Worm (Caenorhabditis elegans) whole organism, L2 larva: ENCODE data around the gene C50C3.12.

Experiments used
- F13H6.1 ChIP-seq: sonication (generic microtip); optimal IDR thresholded peaks from 2 replicates; lab custom pipeline; 2016; ENCODE audit warnings: missing genetic modification characterization, missing compliant biosample characterization
- R02D3.7 ChIP-seq: fragments of 150-350 bp; optimal IDR thresholded peaks from 2 replicates; lab custom pipeline; 2014; ENCODE audit warnings: missing biosample characterization, missing genetic modification characterization
- Y55F3AM.14 ChIP-seq: fragments of 200-800 bp; sonication (Bioruptor generic); optimal IDR thresholded peaks from 2 replicates; lab custom pipeline; 2018; ENCODE audit warnings: mild to moderate bottlenecking, missing genetic modification characterization, missing compliant biosample characterization
- ZK546.5 ChIP-seq: sonication (generic microtip); optimal IDR thresholded peaks from 2 replicates; lab custom pipeline; 2017; ENCODE audit warnings: missing biosample characterization, missing genetic modification characterization
- alr-1 ChIP-seq: fragments of 150-350 bp; optimal IDR thresholded peaks from 2 replicates; lab custom pipeline; 2014; ENCODE audit warnings: missing biosample characterization, missing genetic modification characterization
- aly-2 ChIP-seq: fragments of 150-350 bp; optimal IDR thresholded peaks from 2 replicates; lab custom pipeline; 2014; ENCODE audit warnings: missing biosample characterization, missing genetic modification characterization
- ama-1 ChIP-seq: fragments of 150-350 bp; optimal IDR thresholded peaks from 2 replicates; lab custom pipeline; 2018; ENCODE audit warnings: inconsistent platforms
- blmp-1 ChIP-seq: sonication (generic microtip); optimal IDR thresholded peaks from 2 replicates; lab custom pipeline; 2017; ENCODE audit warnings: missing genetic modification characterization, mild to moderate bottlenecking, missing compliant biosample characterization, antibody characterized with exemption, moderate library complexity; ENCODE audit not compliant: insufficient read depth
- ceh-16 ChIP-seq: fragments of 150-350 bp; optimal IDR thresholded peaks from 2 replicates; lab custom pipeline; 2014; ENCODE audit warnings: missing biosample characterization, missing genetic modification characterization
- ceh-82 ChIP-seq: fragments of 150-350 bp; optimal IDR thresholded peaks from 2 replicates; lab custom pipeline; 2014; ENCODE audit warnings: missing biosample characterization, missing genetic modification characterization
- crh-2 ChIP-seq: sonication (generic microtip); optimal IDR thresholded peaks from 2 replicates; lab custom pipeline; 2017; ENCODE audit warnings: missing biosample characterization, missing genetic modification characterization
- dmd-4 ChIP-seq: sonication (generic microtip); optimal IDR thresholded peaks from 2 replicates; lab custom pipeline; 2017; ENCODE audit warnings: missing biosample characterization, missing genetic modification characterization
- egl-27 ChIP-seq: sonication (generic microtip); optimal IDR thresholded peaks from 3 replicates; lab custom pipeline; 2017; ENCODE audit warnings: missing biosample characterization, missing genetic modification reagents, missing genetic modification characterization
- elt-1 ChIP-seq: fragments of 150-350 bp; optimal IDR thresholded peaks from 2 replicates; lab custom pipeline; 2014; ENCODE audit warnings: missing biosample characterization, missing genetic modification characterization
- elt-3 ChIP-seq: sonication (generic microtip); optimal IDR thresholded peaks from 2 replicates; lab custom pipeline; 2017; ENCODE audit warnings: missing biosample characterization, missing genetic modification characterization
- fos-1 ChIP-seq: fragments of 150-350 bp; optimal IDR thresholded peaks from 2 replicates; lab custom pipeline; 2014; ENCODE audit warnings: missing biosample characterization, missing genetic modification characterization
- gmeb-1 ChIP-seq: fragments of 150-350 bp; optimal IDR thresholded peaks from 2 replicates; lab custom pipeline; 2014; ENCODE audit warnings: missing biosample characterization, missing genetic modification characterization
- lin-11 ChIP-seq: fragments of 150-350 bp; sonication (generic microtip); optimal IDR thresholded peaks from 2 replicates; lab custom pipeline; 2014; ENCODE audit warnings: missing biosample characterization, missing genetic modification characterization, inconsistent platforms, mixed read lengths
- lin-39 ChIP-seq: fragments of 150-350 bp; optimal IDR thresholded peaks from 2 replicates; lab custom pipeline; 2014; ENCODE audit warnings: missing biosample characterization, missing genetic modification reagents, missing genetic modification characterization
- lsy-2 ChIP-seq, 2 experiments: fragments of 150-350 bp in 1 of 2; sonication (generic microtip) in 1 of 2; optimal IDR thresholded peaks; 2 replicates each; lab custom pipeline; 2014 to 2017; ENCODE audit warnings: missing biosample characterization in 2 of 2, missing genetic modification characterization in 2 of 2
- mab-5 ChIP-seq: fragments of 150-350 bp; optimal IDR thresholded peaks from 2 replicates; lab custom pipeline; 2014; ENCODE audit warnings: missing biosample characterization, missing genetic modification characterization
- mdl-1 ChIP-seq, 2 experiments: fragments of 150-350 bp in 1 of 2; sonication (generic microtip) in 1 of 2; optimal IDR thresholded peaks; 2 replicates each; lab custom pipeline; 2017; ENCODE audit warnings: missing biosample characterization in 2 of 2, missing genetic modification characterization in 2 of 2
- nhr-10 ChIP-seq: sonication (generic microtip); optimal IDR thresholded peaks from 2 replicates; lab custom pipeline; 2017; ENCODE audit warnings: missing biosample characterization, missing genetic modification characterization
- nhr-11 ChIP-seq: fragments of 150-350 bp; optimal IDR thresholded peaks from 2 replicates; lab custom pipeline; 2014; ENCODE audit warnings: missing biosample characterization, missing genetic modification characterization
- nhr-12 ChIP-seq: fragments of 150-350 bp; optimal IDR thresholded peaks from 2 replicates; lab custom pipeline; 2014; ENCODE audit warnings: missing biosample characterization, missing genetic modification characterization
- nhr-129 ChIP-seq: fragments of 150-350 bp; optimal IDR thresholded peaks from 2 replicates; lab custom pipeline; 2014; ENCODE audit warnings: missing biosample characterization, missing genetic modification characterization
- nhr-21 ChIP-seq: fragments of 150-350 bp; optimal IDR thresholded peaks from 2 replicates; lab custom pipeline; 2014; ENCODE audit warnings: missing biosample characterization, missing genetic modification characterization
- nhr-23 ChIP-seq: fragments of 150-350 bp; optimal IDR thresholded peaks from 2 replicates; lab custom pipeline; 2014; ENCODE audit warnings: missing biosample characterization, missing genetic modification reagents, missing genetic modification characterization
- nhr-237 ChIP-seq: fragments of 150-350 bp; optimal IDR thresholded peaks from 2 replicates; lab custom pipeline; 2014; ENCODE audit warnings: missing biosample characterization, missing genetic modification characterization
- nhr-25 ChIP-seq: fragments of 150-350 bp; sonication (generic microtip); optimal IDR thresholded peaks from 3 replicates; lab custom pipeline; 2014; ENCODE audit warnings: missing biosample characterization, missing genetic modification characterization
- nhr-6 ChIP-seq: fragments of 150-350 bp; optimal IDR thresholded peaks from 2 replicates; lab custom pipeline; 2014; ENCODE audit warnings: missing biosample characterization, missing genetic modification characterization
- nhr-77 ChIP-seq: fragments of 150-350 bp; optimal IDR thresholded peaks from 2 replicates; lab custom pipeline; 2014; ENCODE audit warnings: missing biosample characterization, missing genetic modification characterization
- peb-1 ChIP-seq: fragments of 150-350 bp; optimal IDR thresholded peaks from 2 replicates; lab custom pipeline; 2014; ENCODE audit warnings: missing biosample characterization, missing genetic modification characterization
- skn-1 ChIP-seq: sonication (generic microtip); optimal IDR thresholded peaks from 2 replicates; lab custom pipeline; 2017; ENCODE audit warnings: missing biosample characterization, missing genetic modification characterization
- sma-9 ChIP-seq, 2 experiments: fragments of 150-350 bp in 1 of 2; sonication (generic microtip) in 1 of 2; optimal IDR thresholded peaks; 2 replicates each; lab custom pipeline; 2014 to 2016; ENCODE audit warnings: missing genetic modification characterization in 2 of 2, mild to moderate bottlenecking in 1 of 2, missing biosample characterization in 1 of 2, missing compliant biosample characterization in 1 of 2, missing genetic modification reagents in 1 of 2, moderate library complexity in 1 of 2
- snpc-4 ChIP-seq: fragments of 150-350 bp; optimal IDR thresholded peaks from 2 replicates; lab custom pipeline; 2014; ENCODE audit warnings: missing biosample characterization, missing genetic modification characterization
- unc-39 ChIP-seq: fragments of 150-350 bp; optimal IDR thresholded peaks from 2 replicates; lab custom pipeline; 2014; ENCODE audit warnings: missing biosample characterization, missing genetic modification characterization
- unc-62 ChIP-seq: fragments of 150-350 bp; optimal IDR thresholded peaks from 2 replicates; lab custom pipeline; 2014; ENCODE audit warnings: missing biosample characterization, missing genetic modification reagents, missing genetic modification characterization
- zag-1 ChIP-seq: fragments of 150-350 bp; optimal IDR thresholded peaks from 2 replicates; lab custom pipeline; 2014; ENCODE audit warnings: missing biosample characterization, missing genetic modification characterization
- ztf-1 ChIP-seq: fragments of 200-800 bp; sonication (Bioruptor generic); conservative IDR thresholded peaks from 2 replicates; pipeline ENCODE4 v1.3.6; 2022; ENCODE audit warnings: missing genetic modification characterization, missing compliant biosample characterization
- ztf-11 ChIP-seq: sonication (generic microtip); optimal IDR thresholded peaks from 2 replicates; lab custom pipeline; 2017; ENCODE audit warnings: missing biosample characterization, missing genetic modification characterization
- ztf-4 ChIP-seq: fragments of 150-350 bp; optimal IDR thresholded peaks from 2 replicates; lab custom pipeline; 2014; ENCODE audit warnings: missing biosample characterization, missing genetic modification characterization

The C50C3.12 gene

ce11 chrIII:8132496-8132895 lies 43.9 kb upstream of the C50C3.12 start:
- TF ChIP-seq nhr-11 (tag; lab: Kevin White, UChicago) (no peak), fos-1 (tag; lab: Kevin White, UChicago) (no peak), lin-11 (tag; lab: Kevin White, UChicago) (no peak), zag-1 (no peak), nhr-129 (tag; lab: Kevin White, UChicago) (peak; percentile 9), nhr-21 (no peak), peb-1 (peak; percentile 10), elt-3 (tag; lab: Kevin White, UChicago) (no peak), unc-62 (no peak), ama-1 (lab: Kevin White, UChicago) (no peak), nhr-25 (tag; lab: Kevin White, UChicago) (no peak), mab-5 (tag; lab: Kevin White, UChicago) (no peak)

ce11 chrIII:8133346-8133745 lies 43.0 kb upstream of the C50C3.12 start, which contains the start of gene C14B9.2:
TSS of gene C14B9.2 (plus strand) at chrIII:8133665.
- TF ChIP-seq crh-2 (peak; percentile 36), fos-1 (tag; lab: Kevin White, UChicago) (peak; percentile 6), egl-27 (tag; lab: Kevin White, UChicago) (no peak)

DNA sequence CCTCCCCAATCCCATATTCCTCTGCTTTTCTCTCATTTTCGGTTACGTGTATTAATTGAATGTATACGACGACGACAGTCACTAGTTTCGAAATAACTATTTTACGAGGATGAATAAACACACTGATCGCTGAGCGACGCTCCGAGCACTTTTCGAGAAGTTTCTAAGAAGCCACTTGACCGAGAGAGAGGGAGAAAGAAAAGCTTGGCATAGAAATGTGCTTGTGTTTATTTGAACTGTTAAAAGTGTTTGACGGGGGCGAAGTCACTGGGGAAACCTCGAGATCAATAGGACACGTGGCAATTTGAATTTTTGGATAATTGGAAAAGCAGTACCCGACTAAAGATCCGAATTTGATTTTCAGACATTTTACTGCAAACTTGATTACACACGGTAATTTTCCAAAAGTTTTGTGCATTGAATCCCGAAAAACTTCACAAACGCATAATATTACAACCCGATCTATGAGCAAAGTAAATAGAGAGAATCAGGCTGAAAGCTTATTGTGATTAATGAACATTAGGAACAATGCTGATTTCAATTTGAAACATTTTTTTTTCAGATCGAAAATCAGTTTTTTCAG lies 39.8 kb upstream of the C50C3.12 start:
- TF ChIP-seq elt-1 (tag; lab: Kevin White, UChicago): no peak
- no peak for TF ChIP-seq blmp-1 (tag; lab: Kevin White, UChicago)
- no peak for TF ChIP-seq ceh-16 (tag; lab: Kevin White, UChicago)
- no peak for TF ChIP-seq lsy-2 (tag; optimal IDR thresholded peaks at IDR 0.05; lab: Kevin White, UChicago)
- peak; percentile 22 for TF ChIP-seq crh-2
- TF ChIP-seq ztf-1 (GFP tag; lab: Robert Waterston, UW): no peak
- TF ChIP-seq nhr-6 (tag; lab: Kevin White, UChicago): no peak
- TF ChIP-seq R02D3.7 (tag; lab: Kevin White, UChicago): no peak
- no peak for TF ChIP-seq elt-3 (tag; lab: Kevin White, UChicago)
- no peak for TF ChIP-seq nhr-25 (tag; lab: Kevin White, UChicago)
- TF ChIP-seq fos-1 (tag; lab: Kevin White, UChicago): no peak
- no peak for TF ChIP-seq unc-39
- TF ChIP-seq aly-2: no peak
- TF ChIP-seq sma-9 (GFP tag; optimal IDR thresholded peaks at IDR 0.05; lab: Kevin White, UChicago): peak; percentile 1
- no peak for TF ChIP-seq sma-9 (tag; optimal IDR thresholded peaks at IDR 0.05; lab: Kevin White, UChicago)
- no peak for TF ChIP-seq gmeb-1
- TF ChIP-seq egl-27 (tag; lab: Kevin White, UChicago): no peak
- TF ChIP-seq snpc-4: no peak
- TF ChIP-seq mab-5 (tag; lab: Kevin White, UChicago): no peak
- no peak for TF ChIP-seq Y55F3AM.14 (GFP tag; lab: Kevin White, UChicago)
- no peak for TF ChIP-seq nhr-23
- no peak for TF ChIP-seq lin-39 (tag; lab: Kevin White, UChicago)
- TF ChIP-seq zag-1: no peak
- TF ChIP-seq ama-1 (lab: Kevin White, UChicago): no peak
- TF ChIP-seq dmd-4 (tag; lab: Kevin White, UChicago): no peak
- TF ChIP-seq lin-11 (tag; lab: Kevin White, UChicago): no peak
- TF ChIP-seq nhr-129 (tag; lab: Kevin White, UChicago): peak; percentile 50
- TF ChIP-seq nhr-237 (tag; lab: Kevin White, UChicago): no peak
- TF ChIP-seq alr-1 (tag; lab: Kevin White, UChicago): no peak
- TF ChIP-seq nhr-10: no peak
- TF ChIP-seq skn-1: no peak
- peak; percentile 47 for TF ChIP-seq F13H6.1 (tag; lab: Kevin White, UChicago)
- TF ChIP-seq mdl-1 (tag; optimal IDR thresholded peaks at IDR 0.05; lab: Kevin White, UChicago): no peak
- TF ChIP-seq ztf-11 (tag; lab: Kevin White, UChicago): no peak
- TF ChIP-seq ZK546.5 (tag; lab: Kevin White, UChicago): no peak
- TF ChIP-seq ceh-82 (tag; lab: Kevin White, UChicago): no peak
- peak; percentile 14 for TF ChIP-seq nhr-77
- TF ChIP-seq ztf-4 (tag; lab: Kevin White, UChicago): no peak
- no peak for TF ChIP-seq nhr-12 (tag; lab: Kevin White, UChicago)
